Worm (Caenorhabditis elegans) whole organism, dauer: ENCODE results near the gene sru-16.
"Not testable (repeated sequence)": the region's sequence is repeated elsewhere in the genome, so short reads cannot be mapped to it uniquely, and the experiment has no call there.

Source experiments
- unc-62 ChIP-seq: sonication (generic microtip); optimal IDR thresholded peaks from 2 replicates; lab custom pipeline; 2017; ENCODE audit warnings: missing biosample characterization, missing genetic modification reagents, missing genetic modification characterization

The sru-16 gene

DNA sequence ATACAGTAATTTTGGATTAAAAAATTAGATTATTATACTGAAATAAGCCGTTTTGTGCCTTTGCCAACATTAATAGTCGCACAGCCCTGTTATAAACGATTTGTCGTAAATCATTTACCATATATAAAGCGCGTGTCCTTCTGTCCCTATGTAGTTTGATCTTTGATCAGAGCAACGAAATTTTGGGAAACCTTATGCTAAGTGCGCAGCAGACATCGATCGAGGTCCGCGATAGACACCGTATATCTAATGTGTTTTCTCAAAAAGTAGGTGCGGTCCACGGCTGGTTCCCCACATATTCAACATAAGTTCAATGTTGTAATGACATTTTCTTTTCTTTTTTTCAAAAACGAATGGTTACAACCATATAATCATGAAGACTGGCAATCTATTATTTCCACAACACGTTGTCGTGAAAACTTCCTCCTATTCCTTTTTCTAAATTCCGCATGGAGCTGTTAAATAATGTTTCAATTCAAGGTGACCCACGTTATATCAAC, 9.5 kb downstream of the sru-16 start, which contains the start of gene sru-9:
sru-9 (plus strand) TSS at position 450 of the 500 bp plus-strand sequence.
- TF ChIP-seq unc-62 (GFP tag; lab: Kevin White, UChicago) = not testable (repeated sequence)

DNA sequence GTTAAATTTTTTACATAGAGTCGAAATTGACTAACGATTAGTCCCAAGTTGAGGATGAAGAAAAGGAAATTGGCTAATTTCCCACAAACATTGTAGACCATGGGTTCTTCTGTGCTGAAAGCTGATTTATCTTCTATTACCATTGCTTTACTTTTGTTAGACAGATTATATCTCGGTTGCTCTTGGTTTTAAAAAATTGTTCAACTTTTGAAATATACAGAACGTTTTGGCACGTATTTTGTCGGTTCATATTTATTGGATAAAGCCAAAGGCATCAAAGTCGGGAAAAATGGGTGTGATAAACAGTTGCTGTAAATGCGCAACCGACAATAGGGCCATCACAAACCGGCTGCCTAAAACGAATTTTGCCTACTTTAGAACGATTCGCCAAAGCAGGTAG, 12.6 kb downstream of the sru-16 start, which contains the start of gene tsp-5:
tsp-5 (minus strand) TSS at position 101 of the 400 bp plus-strand sequence.
- no peak for TF ChIP-seq unc-62 (GFP tag; lab: Kevin White, UChicago)

DNA sequence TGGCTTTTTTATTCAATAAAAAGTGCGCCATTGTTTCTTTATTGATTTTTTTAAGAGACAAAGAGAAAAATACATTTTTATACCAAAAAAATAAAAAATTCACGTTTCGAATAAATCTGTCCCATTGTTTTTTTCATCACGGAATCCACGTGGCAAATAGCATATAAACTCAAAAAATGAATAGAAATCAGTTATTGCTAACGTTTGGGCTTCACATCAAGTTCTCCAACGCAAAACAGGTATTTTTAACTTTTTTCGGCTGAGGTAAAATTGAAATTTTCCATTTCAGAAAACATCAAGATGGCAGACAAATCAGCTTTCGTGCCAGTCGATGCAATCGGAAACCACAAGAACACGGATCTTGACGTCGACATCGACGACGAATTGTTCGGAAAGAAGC, 14.3 kb downstream of the sru-16 start, which contains the start of gene Y45F10B.3:
Y45F10B.3 (plus strand) TSS at position 301 of the 400 bp plus-strand sequence.
- TF ChIP-seq unc-62 (GFP tag; lab: Kevin White, UChicago) = no peak

DNA sequence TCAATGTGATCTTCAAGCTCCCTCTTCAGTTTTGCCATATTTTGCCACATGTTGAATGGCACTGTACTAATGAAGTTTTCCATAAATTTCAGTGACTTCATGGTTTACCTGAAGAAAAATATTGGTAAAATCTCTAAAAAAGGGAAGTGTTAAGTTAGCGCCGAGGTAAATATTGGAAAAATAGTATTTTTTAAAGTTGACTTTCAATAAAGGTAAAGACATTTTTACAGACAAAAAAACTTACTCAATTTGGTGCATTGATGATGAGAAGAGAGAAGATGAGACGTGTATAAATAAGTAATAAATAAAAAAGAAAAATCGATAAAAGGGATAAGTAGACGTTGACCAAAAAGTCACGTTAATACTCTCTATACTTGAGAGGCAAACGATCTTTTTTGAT, 18.8 kb downstream of the sru-16 start, which contains the start of gene Y45F10B.9:
Y45F10B.9 (minus strand) TSS at position 101 of the 400 bp plus-strand sequence.
- TF ChIP-seq unc-62 (GFP tag; lab: Kevin White, UChicago) = not testable (repeated sequence)

DNA sequence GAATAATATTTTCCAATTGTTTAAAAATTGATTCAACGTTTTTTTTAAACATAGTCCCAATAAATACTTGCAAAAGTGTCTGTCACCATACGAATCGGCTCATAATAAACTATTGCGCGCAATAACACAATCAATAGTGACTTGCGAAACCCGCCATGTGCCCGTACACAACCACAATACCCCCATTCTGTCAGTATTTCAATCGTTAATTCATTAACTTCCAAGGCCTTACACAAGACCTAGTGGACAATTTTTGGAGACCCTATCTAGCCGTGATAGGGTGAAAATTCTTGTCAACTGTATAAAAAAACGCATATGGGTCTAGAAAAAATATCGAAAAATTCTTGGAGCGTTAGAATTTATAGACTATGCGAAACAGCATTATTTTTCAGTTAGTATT, 21.6 kb downstream of the sru-16 start:
- no peak for TF ChIP-seq unc-62 (GFP tag; lab: Kevin White, UChicago)

DNA sequence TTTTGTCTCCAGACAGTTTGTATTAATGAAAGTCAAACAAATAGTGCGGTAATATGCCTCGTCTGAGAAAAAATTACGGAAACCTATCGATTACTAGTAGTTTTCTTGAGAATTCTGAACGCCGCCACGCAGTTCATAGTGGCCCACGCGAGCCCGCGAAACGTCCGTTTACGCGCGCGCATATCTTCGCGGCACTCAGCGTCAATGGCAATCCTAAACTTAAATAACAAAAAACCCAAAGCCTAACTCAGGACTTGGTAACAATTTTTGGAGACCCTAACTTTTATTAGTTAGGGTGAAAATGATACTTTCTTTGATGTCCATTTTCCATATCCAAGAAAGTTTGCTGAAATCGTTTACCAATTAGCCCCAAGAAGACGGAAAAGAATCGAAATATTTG, 22.4 kb downstream of the sru-16 start:
- no peak for TF ChIP-seq unc-62 (GFP tag; lab: Kevin White, UChicago)

DNA sequence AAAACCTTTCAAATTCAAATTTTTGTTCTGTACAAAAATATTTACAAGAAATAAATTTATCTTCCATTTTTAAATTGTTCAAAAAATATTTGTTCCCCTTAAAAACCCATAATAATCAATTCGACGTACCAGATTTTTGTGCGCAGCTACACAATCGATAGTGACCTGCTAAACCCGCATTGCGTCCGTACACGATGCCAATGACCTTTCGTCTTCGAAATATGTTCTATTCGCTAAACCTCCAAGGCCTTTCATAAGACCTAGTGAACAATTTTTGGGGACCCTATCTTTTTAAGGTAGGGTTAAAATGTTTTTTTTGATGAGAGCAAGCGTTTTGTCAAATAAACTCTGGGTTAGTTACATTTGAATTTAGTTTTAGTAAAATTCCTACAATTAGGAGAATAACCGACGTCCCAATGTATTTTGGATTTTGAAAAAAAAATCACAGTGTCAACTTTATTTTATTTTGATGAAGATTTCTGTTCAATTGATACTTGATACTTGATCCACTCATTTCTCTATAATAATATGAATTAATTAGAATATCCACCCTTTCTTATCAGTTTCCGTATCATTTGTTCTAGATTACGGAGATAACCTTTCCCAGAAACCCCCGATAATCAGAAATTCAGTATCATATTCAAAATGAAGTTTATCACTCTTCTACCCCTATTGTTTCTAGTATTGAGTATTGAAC, 23.1 kb downstream of the sru-16 start, which contains the start of gene Y45F10B.59:
Y45F10B.59 (plus strand) TSS at position 647 of the 697 bp plus-strand sequence.
- no peak for TF ChIP-seq unc-62 (GFP tag; lab: Kevin White, UChicago)

DNA sequence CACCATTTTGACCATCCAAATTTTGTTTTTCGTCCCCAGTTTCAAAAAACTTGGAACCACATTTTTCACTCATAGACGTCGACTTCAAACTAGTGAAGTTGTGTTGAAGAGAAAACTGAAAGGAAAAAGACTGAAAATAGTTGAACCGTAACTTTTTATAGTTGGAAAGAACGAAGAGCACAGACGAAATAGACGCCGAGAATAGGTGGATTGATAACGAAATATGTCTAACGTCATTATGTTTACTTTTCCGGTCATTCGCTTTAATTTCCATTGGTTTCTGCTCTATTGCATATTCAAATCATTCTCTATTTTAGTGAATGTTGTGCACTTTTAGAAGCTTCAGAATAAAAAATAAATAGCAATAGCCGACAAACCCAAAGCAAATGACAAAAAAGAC, 30.7 kb downstream of the sru-16 start, which contains the start of gene C08F11.13:
C08F11.13 (minus strand) TSS at position 138 of the 400 bp plus-strand sequence.
- TF ChIP-seq unc-62 (GFP tag; lab: Kevin White, UChicago) = no peak

DNA sequence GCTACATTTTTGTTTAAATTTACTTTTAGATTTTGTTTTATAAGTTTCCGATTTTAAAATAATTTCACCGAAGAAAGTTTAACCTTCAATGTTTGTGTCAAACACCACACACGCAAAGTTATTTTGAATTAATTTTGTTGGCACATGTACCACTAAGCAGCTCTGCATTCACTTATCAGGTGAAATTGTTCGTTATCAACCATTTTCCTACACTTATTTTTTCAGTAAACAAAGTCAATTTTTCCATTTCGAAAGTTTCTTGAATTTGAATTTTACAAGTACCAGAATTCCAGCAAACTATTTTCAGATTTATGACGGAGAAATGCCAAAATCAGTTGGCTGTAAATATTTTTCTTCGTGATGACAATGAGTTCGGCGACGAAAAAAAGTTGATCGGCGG, 40.1 kb downstream of the sru-16 start, which contains the start of gene C08F11.3:
C08F11.3 (plus strand) TSS at position 301 of the 400 bp plus-strand sequence.
- no peak for TF ChIP-seq unc-62 (GFP tag; lab: Kevin White, UChicago)

DNA sequence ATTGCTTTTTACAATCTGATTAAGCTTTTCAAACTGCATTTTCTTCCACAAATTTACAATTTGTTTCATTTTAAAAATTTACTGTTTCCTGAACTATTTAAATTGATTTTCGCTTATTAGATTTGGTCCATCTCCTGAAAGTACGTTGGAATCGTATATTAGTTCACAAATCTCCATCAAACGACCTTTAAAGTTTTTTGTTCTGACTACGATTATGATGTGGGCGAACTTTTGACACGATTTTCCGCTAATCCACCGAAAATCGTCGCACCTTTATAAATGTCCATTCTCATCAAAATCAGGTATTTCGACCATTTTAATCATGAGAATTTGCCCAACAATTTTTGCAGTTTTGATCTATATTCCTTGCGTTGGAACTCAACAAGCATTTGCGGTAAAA, 44.5 kb downstream of the sru-16 start, which contains the start of gene C08F11.1:
C08F11.1 (plus strand) TSS at position 301 of the 400 bp plus-strand sequence.
- TF ChIP-seq unc-62 (GFP tag; lab: Kevin White, UChicago) = no peak

DNA sequence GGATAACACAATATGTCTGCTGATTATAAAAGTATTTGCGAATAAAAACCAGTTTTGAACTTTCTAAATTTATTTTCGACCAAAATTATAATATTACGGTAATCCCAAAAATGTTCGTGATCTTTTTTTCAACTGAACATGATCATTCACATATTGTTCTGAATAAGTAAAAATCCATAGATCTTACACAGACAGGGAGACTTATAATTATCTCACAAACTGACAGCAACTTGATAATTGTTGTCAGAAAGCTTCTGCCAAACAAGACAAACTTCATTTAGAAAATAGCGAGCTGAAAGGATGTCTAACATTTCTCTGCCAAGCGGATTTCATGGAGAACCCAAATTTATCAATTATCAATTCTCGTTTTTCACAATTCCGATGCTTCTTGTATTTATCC, 47.4 kb downstream of the sru-16 start, which contains the start of gene sru-21:
sru-21 (plus strand) TSS at position 301 of the 400 bp plus-strand sequence.
- no peak for TF ChIP-seq unc-62 (GFP tag; lab: Kevin White, UChicago)
